Worm (Caenorhabditis elegans) whole organism, late embryonic: Measurements from ENCODE around the gene C53D6.10.

Experiments used
- F13H6.1 ChIP-seq: sonication (generic microtip); optimal IDR thresholded peaks from 2 replicates; lab custom pipeline; 2016; ENCODE audit warnings: missing genetic modification characterization, missing compliant biosample characterization
- ceh-31 ChIP-seq: sonication (generic microtip); optimal IDR thresholded peaks from 2 replicates; lab custom pipeline; 2016; ENCODE audit warnings: missing genetic modification characterization, missing compliant biosample characterization
- nhr-11 ChIP-seq: fragments of 150-350 bp; optimal IDR thresholded peaks from 2 replicates; lab custom pipeline; 2014; ENCODE audit warnings: missing biosample characterization, missing genetic modification characterization
- pha-4 ChIP-seq: fragments of 150-350 bp; optimal IDR thresholded peaks from 2 replicates; lab custom pipeline; 2018; ENCODE audit warnings: missing biosample characterization, missing genetic modification reagents, missing genetic modification characterization
- ztf-16 ChIP-seq: sonication (generic microtip); optimal IDR thresholded peaks from 2 replicates; lab custom pipeline; 2017; ENCODE audit warnings: missing genetic modification characterization, missing compliant biosample characterization

DNA sequence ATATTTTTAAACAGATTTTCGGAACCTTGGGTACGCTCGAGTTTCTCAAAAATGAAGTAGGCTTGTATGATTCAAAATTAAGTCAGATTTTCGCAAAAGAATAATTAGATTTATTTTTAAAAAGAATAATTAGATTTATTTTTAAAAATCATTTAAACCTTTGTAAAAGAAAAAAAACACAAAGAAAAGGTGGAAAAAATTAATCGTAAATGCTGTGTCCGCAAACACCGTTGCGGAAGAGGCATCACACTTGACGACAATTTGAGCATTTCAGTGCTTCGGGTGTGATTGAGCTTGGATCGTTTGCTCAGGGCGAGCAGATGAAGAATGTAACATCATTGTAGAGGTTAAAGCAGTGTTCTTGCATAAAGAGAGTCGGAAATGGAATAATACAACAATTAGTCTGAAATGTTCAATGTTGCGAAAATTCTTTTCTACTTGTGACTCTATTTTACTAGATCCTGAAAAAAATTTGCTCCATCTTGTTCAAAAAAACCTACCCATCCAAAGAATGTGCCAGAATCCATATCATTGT lies 12.9 kb downstream of the C53D6.10 start:
- TF ChIP-seq ztf-16 (tag; lab: Kevin White, UChicago) = no peak
- TF ChIP-seq pha-4 (tag; lab: Kevin White, UChicago) = no peak
- no peak for TF ChIP-seq nhr-11 (tag; lab: Kevin White, UChicago)
- no peak for TF ChIP-seq F13H6.1 (tag; lab: Kevin White, UChicago)
- no peak for TF ChIP-seq ceh-31 (tag; lab: Kevin White, UChicago)
